Fruit fly (Drosophila melanogaster) whole organism, embryonic: Measurements from ENCODE around the gene cold.

Source experiments
- Abd-B ChIP-seq: fragments of 200-800 bp; sonication (Bioruptor generic); optimal IDR thresholded peaks from 2 replicates; lab custom pipeline; 2018; ENCODE audit warnings: missing biosample characterization, mild to moderate bottlenecking, missing genetic modification characterization, moderate library complexity
- Awh ChIP-seq: fragments of 200-800 bp; sonication (Bioruptor generic); IDR thresholded peaks from 2 replicates; pipeline ENCODE4, ENCODE4 v1.3.6; 2022; ENCODE audit warnings: missing biosample characterization, missing genetic modification characterization
- C15 ChIP-seq: fragments of 200-800 bp; sonication (Bioruptor generic); IDR thresholded peaks from 3 replicates; pipeline ENCODE4 v1.3.6; 2022; ENCODE audit warnings: missing biosample characterization, missing genetic modification characterization
- CG10366 ChIP-seq: fragments of 200-800 bp; sonication (Bioruptor generic); IDR thresholded peaks from 2 replicates; pipeline ENCODE4 v1.3.6; 2022; ENCODE audit warnings: missing biosample characterization, missing genetic modification characterization
- CG11398 ChIP-seq: fragments of 200-800 bp; sonication (Bioruptor generic); optimal IDR thresholded peaks from 2 replicates; lab custom pipeline; 2016; ENCODE audit warnings: missing biosample characterization, missing genetic modification characterization
- CG12071 ChIP-seq: fragments of 200-800 bp; sonication (Bioruptor generic); optimal IDR thresholded peaks from 3 replicates; lab custom pipeline; 2018; ENCODE audit warnings: missing biosample characterization, mild to moderate bottlenecking, missing genetic modification characterization
- CG12155 ChIP-seq: fragments of 200-800 bp; sonication (Bioruptor generic); optimal IDR thresholded peaks from 3 replicates; lab custom pipeline; 2016; ENCODE audit warnings: missing biosample characterization, missing genetic modification characterization
- CG1233 ChIP-seq: fragments of 200-800 bp; sonication (Bioruptor generic); optimal IDR thresholded peaks from 4 replicates; lab custom pipeline; 2018; ENCODE audit warnings: missing biosample characterization, mild to moderate bottlenecking, missing genetic modification characterization
- CG13624 ChIP-seq: fragments of 200-800 bp; sonication (Bioruptor generic); optimal IDR thresholded peaks from 2 replicates; lab custom pipeline; 2016; ENCODE audit warnings: missing biosample characterization, missing genetic modification characterization
- CG14014 ChIP-seq: fragments of 200-800 bp; sonication (Bioruptor generic); IDR thresholded peaks from 2 replicates; pipeline ENCODE4 v1.3.6; 2022; ENCODE audit warnings: missing biosample characterization, missing genetic modification characterization
- CG15269 ChIP-seq: fragments of 200-800 bp; sonication (Bioruptor generic); optimal IDR thresholded peaks from 2 replicates; lab custom pipeline; 2018; ENCODE audit warnings: missing biosample characterization, mild to moderate bottlenecking, missing genetic modification characterization, moderate library complexity
- CG1529 ChIP-seq: fragments of 200-800 bp; sonication (Bioruptor generic); optimal IDR thresholded peaks from 3 replicates; lab custom pipeline; 2018; ENCODE audit warnings: missing biosample characterization, missing genetic modification characterization
- CG15479 ChIP-seq: fragments of 200-800 bp; sonication (Bioruptor generic); optimal IDR thresholded peaks from 3 replicates; lab custom pipeline; 2019; ENCODE audit warnings: missing biosample characterization, mild to moderate bottlenecking, missing genetic modification characterization, moderate library complexity
- CG16813 ChIP-seq: fragments of 200-800 bp; sonication (Bioruptor generic); IDR thresholded peaks from 3 replicates; pipeline ENCODE4 v1.3.6; 2022; ENCODE audit warnings: missing biosample characterization, missing genetic modification characterization; ENCODE audit not compliant: partially characterized antibody
- CG30020 ChIP-seq: fragments of 200-800 bp; optimal IDR thresholded peaks from 2 replicates; lab custom pipeline; 2019; ENCODE audit warnings: missing biosample characterization, mild to moderate bottlenecking, missing genetic modification characterization, moderate library complexity
- CG3065 ChIP-seq: fragments of 200-800 bp; sonication (Bioruptor generic); optimal IDR thresholded peaks from 2 replicates; lab custom pipeline; 2016; ENCODE audit warnings: missing biosample characterization, missing genetic modification characterization
- CG31441 ChIP-seq: fragments of 200-800 bp; sonication (Bioruptor generic); IDR thresholded peaks from 2 replicates; pipeline ENCODE4 v1.3.6; 2022; ENCODE audit warnings: missing biosample characterization, missing genetic modification characterization
- CG32532 ChIP-seq: fragments of 200-800 bp; sonication (Bioruptor generic); IDR thresholded peaks from 2 replicates; pipeline ENCODE4 v1.3.6; 2022; ENCODE audit warnings: missing biosample characterization, missing genetic modification characterization
- CG34422 ChIP-seq: fragments of 200-800 bp; sonication (Bioruptor generic); IDR thresholded peaks from 3 replicates; pipeline ENCODE4 v1.3.6; 2022; ENCODE audit warnings: missing biosample characterization, missing genetic modification characterization
- CG4617 ChIP-seq: fragments of 200-800 bp; sonication (Bioruptor generic); optimal IDR thresholded peaks from 3 replicates; lab custom pipeline; 2016; ENCODE audit warnings: missing biosample characterization, missing genetic modification characterization, borderline replicate concordance
- CG6683 ChIP-seq: fragments of 200-800 bp; sonication (Bioruptor generic); optimal IDR thresholded peaks from 2 replicates; lab custom pipeline; 2017; ENCODE audit warnings: missing biosample characterization, mild to moderate bottlenecking, missing genetic modification characterization, missing genetic modification reagents
- CG6854 ChIP-seq: fragments of 200-800 bp; sonication (Bioruptor generic); optimal IDR thresholded peaks from 3 replicates; lab custom pipeline; 2017; ENCODE audit warnings: missing biosample characterization, mild to moderate bottlenecking, missing genetic modification characterization
- CG9215 ChIP-seq: fragments of 200-800 bp; sonication (Bioruptor generic); IDR thresholded peaks from 2 replicates; pipeline ENCODE4 v1.3.6; 2022; ENCODE audit warnings: missing biosample characterization, missing genetic modification characterization
- CG9817 ChIP-seq: fragments of 200-800 bp; sonication (Bioruptor generic); optimal IDR thresholded peaks from 2 replicates; lab custom pipeline; 2018; ENCODE audit warnings: missing biosample characterization, mild to moderate bottlenecking, missing genetic modification characterization, moderate library complexity
- CG9932 ChIP-seq: fragments of 200-800 bp; sonication (Bioruptor generic); IDR thresholded peaks from 2 replicates; pipeline ENCODE4 v1.3.6; 2022; ENCODE audit warnings: missing biosample characterization, missing genetic modification characterization
- E2f2 ChIP-seq: fragments of 200-800 bp; sonication (Bioruptor generic); IDR thresholded peaks from 2 replicates; pipeline ENCODE4 v1.3.6; 2022; ENCODE audit warnings: missing biosample characterization, missing genetic modification characterization
- Hey ChIP-seq: fragments of 200-800 bp; sonication (Bioruptor generic); optimal IDR thresholded peaks from 3 replicates; lab custom pipeline; 2018; ENCODE audit warnings: missing biosample characterization, mild to moderate bottlenecking, missing genetic modification characterization
- HmgZ ChIP-seq: fragments of 200-800 bp; sonication (Bioruptor generic); optimal IDR thresholded peaks from 2 replicates; lab custom pipeline; 2018; ENCODE audit warnings: missing biosample characterization, mild to moderate bottlenecking, missing genetic modification characterization
- Lim3 ChIP-seq: fragments of 200-800 bp; sonication (Bioruptor generic); IDR thresholded peaks from 2 replicates; pipeline ENCODE4 v1.3.6; 2022; ENCODE audit warnings: missing biosample characterization, missing genetic modification characterization
- MTF-1 ChIP-seq: fragments of 200-800 bp; sonication (Bioruptor generic); optimal IDR thresholded peaks from 2 replicates; lab custom pipeline; 2018; ENCODE audit warnings: missing biosample characterization, mild to moderate bottlenecking, missing genetic modification characterization, borderline replicate concordance
- Mad ChIP-seq: fragments of 200-800 bp; sonication (Bioruptor generic); optimal IDR thresholded peaks from 2 replicates; lab custom pipeline; 2016; ENCODE audit warnings: missing biosample characterization, missing genetic modification characterization
- Nf-YB ChIP-seq: fragments of 200-800 bp; sonication (Bioruptor generic); optimal IDR thresholded peaks from 3 replicates; lab custom pipeline; 2019; ENCODE audit warnings: missing biosample characterization, mild to moderate bottlenecking, missing genetic modification characterization, moderate library complexity
- Scr ChIP-seq: fragments of 200-800 bp; sonication (Bioruptor generic); IDR thresholded peaks from 2 replicates; pipeline ENCODE4 v1.3.6; 2022; ENCODE audit warnings: missing biosample characterization, missing genetic modification characterization; ENCODE audit not compliant: partially characterized antibody
- Vsx1 ChIP-seq: fragments of 200-800 bp; sonication (Bioruptor generic); optimal IDR thresholded peaks from 2 replicates; lab custom pipeline; 2017; ENCODE audit warnings: missing biosample characterization, mild to moderate bottlenecking, missing genetic modification characterization, missing genetic modification reagents
- Xrp1 ChIP-seq: fragments of 200-800 bp; sonication (Bioruptor generic); IDR thresholded peaks from 2 replicates; pipeline ENCODE4 v1.3.6; 2022; ENCODE audit warnings: missing biosample characterization, missing genetic modification characterization
- ac ChIP-seq: fragments of 200-800 bp; sonication (Bioruptor generic); optimal IDR thresholded peaks from 3 replicates; lab custom pipeline; 2017; ENCODE audit warnings: missing biosample characterization, mild to moderate bottlenecking, missing genetic modification characterization
- cas ChIP-seq: fragments of 200-800 bp; sonication (Bioruptor generic); IDR thresholded peaks from 2 replicates; pipeline ENCODE4 v1.3.6; 2022; ENCODE audit warnings: missing biosample characterization, missing genetic modification characterization
- croc ChIP-seq: fragments of 200-800 bp; sonication (Bioruptor generic); conservative IDR thresholded peaks from 3 replicates; pipeline ENCODE4 v1.3.6; 2022; ENCODE audit warnings: missing biosample characterization, missing genetic modification characterization
- ems ChIP-seq: fragments of 200-800 bp; sonication (Bioruptor generic); optimal IDR thresholded peaks from 3 replicates; lab custom pipeline; 2016; ENCODE audit warnings: missing biosample characterization, missing genetic modification characterization
- eve ChIP-seq, 2 experiments: fragments of >200 bp; optimal IDR thresholded peaks; 2 replicates each; lab custom pipeline; 2017; ENCODE audit warnings: missing biosample characterization in 2 of 2, missing genetic modification characterization in 2 of 2
- fd102C ChIP-seq: fragments of 200-800 bp; sonication (Bioruptor generic); optimal IDR thresholded peaks from 2 replicates; lab custom pipeline; 2018; ENCODE audit warnings: missing biosample characterization, mild to moderate bottlenecking, missing genetic modification characterization, moderate library complexity
- fru ChIP-seq: fragments of >200 bp; optimal IDR thresholded peaks from 2 replicates; lab custom pipeline; 2017
- gcm2 ChIP-seq: fragments of 200-800 bp; sonication (Bioruptor generic); optimal IDR thresholded peaks from 2 replicates; lab custom pipeline; 2016; ENCODE audit warnings: missing biosample characterization, missing genetic modification characterization
- grau ChIP-seq: fragments of 200-800 bp; optimal IDR thresholded peaks from 3 replicates; lab custom pipeline; 2019; ENCODE audit warnings: missing biosample characterization, mild to moderate bottlenecking, missing genetic modification characterization, moderate library complexity
- jumu ChIP-seq: fragments of 200-800 bp; sonication (Bioruptor generic); optimal IDR thresholded peaks from 3 replicates; lab custom pipeline; 2016; ENCODE audit warnings: missing biosample characterization, missing genetic modification characterization
- lola ChIP-seq, 3 experiments: fragments of >200 bp in 2 of 3; fragments of 200-800 bp in 1 of 3; sonication (Bioruptor generic) in 1 of 3; optimal IDR thresholded peaks; 2 replicates each; lab custom pipeline; 2017 to 2019; ENCODE audit warnings: missing biosample characterization in 3 of 3, missing genetic modification characterization in 3 of 3, mild to moderate bottlenecking in 1 of 3, moderate library complexity in 1 of 3
- mirr ChIP-seq: fragments of 200-800 bp; sonication (Bioruptor generic); optimal IDR thresholded peaks from 3 replicates; lab custom pipeline; 2018; ENCODE audit warnings: missing biosample characterization, mild to moderate bottlenecking, missing genetic modification characterization
- schlank ChIP-seq: fragments of 200-800 bp; sonication (Bioruptor generic); optimal IDR thresholded peaks from 2 replicates; lab custom pipeline; 2018; ENCODE audit warnings: missing biosample characterization, mild to moderate bottlenecking, missing genetic modification characterization
- sob ChIP-seq: fragments of 200-800 bp; sonication (Bioruptor generic); IDR thresholded peaks from 2 replicates; pipeline ENCODE4 v1.3.6; 2022; ENCODE audit warnings: missing biosample characterization, missing genetic modification characterization
- trem ChIP-seq: fragments of 200-800 bp; optimal IDR thresholded peaks from 3 replicates; lab custom pipeline; 2019; ENCODE audit warnings: missing biosample characterization, mild to moderate bottlenecking, missing genetic modification characterization, moderate library complexity
- vfl ChIP-seq: fragments of 200-800 bp; sonication (Bioruptor generic); optimal IDR thresholded peaks from 2 replicates; lab custom pipeline; 2016; ENCODE audit warnings: missing biosample characterization, missing genetic modification characterization

Gene cold

dm6 chr2L:574226-574625, at the start of gene cold, which contains the start of gene Ipk2 (continued):
- TF ChIP-seq C15 (no peak), CG6854 (GFP tag; lab: Kevin White, UChicago) (peak; percentile 62), fd102C (GFP tag; lab: Kevin White, UChicago) (peak; percentile 42), CG9215 (peak; percentile 80), HmgZ (tag; lab: Kevin White, UChicago) (peak; percentile 90), schlank (tag; lab: Kevin White, UChicago) (peak; percentile 22), CG14014 (GFP tag; lab: Robert Waterston, UW) (peak; percentile 63; the same call in 1 of the 2 replicates), sob (GFP tag; lab: Robert Waterston, UW) (peak; percentile 86; the same call in 1 of the 2 replicates), Hey (tag; lab: Kevin White, UChicago) (no peak), Awh (GFP tag; lab: Robert Waterston, UW) (no peak), fru (no peak), Scr (0 out of 2 replicates have a peak, but pooled peaks have one; percentile 28), CG15269 (no peak), CG6683 (GFP tag; lab: Kevin White, UChicago) (peak; percentile 66), mirr (GFP tag; lab: Kevin White, UChicago) (peak; percentile 63), CG1233 (peak; percentile 77), CG13624 (GFP tag; lab: Kevin White, UChicago) (peak; percentile 91), Nf-YB (GFP tag; lab: Kevin White, UChicago) (peak; percentile 64), croc (GFP tag; lab: Robert Waterston, UW) (peak; percentile 64), Lim3 (GFP tag; lab: Robert Waterston, UW) (no peak), Xrp1 (GFP tag; lab: Robert Waterston, UW) (peak; percentile 80), CG12071 (GFP tag; lab: Kevin White, UChicago) (peak; percentile 1), Abd-B (GFP tag; lab: Kevin White, UChicago) (peak; percentile 86), E2f2 (GFP tag; lab: Robert Waterston, UW) (peak; percentile 78), CG12155 (peak; percentile 86), jumu (GFP tag; lab: Kevin White, UChicago) (peak; percentile 79), cas (GFP tag; lab: Robert Waterston, UW) (0 out of 2 replicates have a peak, but pooled peaks have one; percentile 42), CG34422 (peak; percentile 51; the same call in 2 of the 3 replicates), CG9817 (tag; lab: Kevin White, UChicago) (peak; percentile 85), eve (GFP tag; optimal IDR thresholded peaks at IDR 0.05; lab: Kevin White, UChicago) (no peak), trem (peak; percentile 93), CG1529 (GFP tag; lab: Kevin White, UChicago) (peak; percentile 50), CG15479 (no peak), ac (no peak), CG3065 (GFP tag; lab: Kevin White, UChicago) (peak; percentile 68), CG4617 (GFP tag; lab: Kevin White, UChicago) (peak; percentile 96), CG16813 (peak; percentile 42; the same call in 1 of the 3 replicates), CG11398 (GFP tag; lab: Kevin White, UChicago) (peak; percentile 54), CG31441 (GFP tag; lab: Robert Waterston, UW) (no peak; the same call in 1 of the 2 replicates), ems (GFP tag; lab: Kevin White, UChicago) (peak; percentile 84), MTF-1 (GFP tag; lab: Kevin White, UChicago) (no peak), Mad (GFP tag; lab: Kevin White, UChicago) (peak; percentile 82), CG30020 (tag; lab: Kevin White, UChicago) (peak; percentile 62), CG32532 (GFP tag; lab: Robert Waterston, UW) (peak; percentile 85), CG9932 (GFP tag; lab: Robert Waterston, UW) (peak; percentile 91), grau (tag; lab: Kevin White, UChicago) (peak; percentile 83), lola (GFP tag; optimal IDR thresholded peaks at IDR 0.05; lab: Kevin White, UChicago) (peak in 1 of 3 experiments; percentile 77), CG10366 (GFP tag; lab: Robert Waterston, UW) (peak; percentile 60), Vsx1 (GFP tag; lab: Kevin White, UChicago) (no peak), gcm2 (GFP tag; lab: Kevin White, UChicago) (peak; percentile 53), vfl (GFP tag; lab: Kevin White, UChicago) (peak; percentile 85)
